Worm (Caenorhabditis elegans) whole organism, early embryonic: ENCODE data around the gene Y50E8A.5.

Source experiments
- B0310.2 ChIP-seq: sonication (generic microtip); optimal IDR thresholded peaks from 2 replicates; lab custom pipeline; 2016; ENCODE audit warnings: mild to moderate bottlenecking, missing genetic modification characterization, missing compliant biosample characterization
- F13C5.2 ChIP-seq: sonication (generic microtip); optimal IDR thresholded peaks from 2 replicates; lab custom pipeline; 2017; ENCODE audit warnings: mild to moderate bottlenecking, missing genetic modification characterization, inconsistent platforms, missing compliant biosample characterization
- aly-1 ChIP-seq: sonication (generic microtip); optimal IDR thresholded peaks from 2 replicates; lab custom pipeline; 2016; ENCODE audit warnings: missing genetic modification characterization, missing compliant biosample characterization
- ama-1 ChIP-seq: fragments of 150-350 bp; optimal IDR thresholded peaks from 2 replicates; lab custom pipeline; 2014
- ceh-13 ChIP-seq: fragments of 200-800 bp; sonication (Bioruptor generic); optimal IDR thresholded peaks from 2 replicates; lab custom pipeline; 2018; ENCODE audit warnings: mild to moderate bottlenecking, missing genetic modification characterization, missing compliant biosample characterization
- ceh-36 ChIP-seq: sonication (generic microtip); optimal IDR thresholded peaks from 2 replicates; lab custom pipeline; 2016; ENCODE audit warnings: missing genetic modification characterization, inconsistent platforms, missing compliant biosample characterization
- ets-7 ChIP-seq: sonication (generic microtip); optimal IDR thresholded peaks from 2 replicates; lab custom pipeline; 2016; ENCODE audit warnings: missing genotype, missing genetic modification characterization, missing compliant biosample characterization
- flt-1 ChIP-seq: fragments of 200-800 bp; sonication (Bioruptor generic); IDR thresholded peaks from 2 replicates; pipeline ENCODE4 v1.3.6; 2022; ENCODE audit warnings: missing genetic modification characterization, missing compliant biosample characterization
- hmbx-1 ChIP-seq: sonication (generic microtip); optimal IDR thresholded peaks from 2 replicates; lab custom pipeline; 2016; ENCODE audit warnings: mild to moderate bottlenecking, missing genetic modification characterization, missing compliant biosample characterization
- hmg-4 ChIP-seq: fragments of 200-800 bp; sonication (Bioruptor generic); optimal IDR thresholded peaks from 2 replicates; lab custom pipeline; 2018; ENCODE audit warnings: mild to moderate bottlenecking, missing genetic modification characterization, missing compliant biosample characterization
- hnd-1 ChIP-seq: sonication (generic microtip); optimal IDR thresholded peaks from 2 replicates; lab custom pipeline; 2016; ENCODE audit warnings: missing genetic modification characterization, missing compliant biosample characterization
- pes-1 ChIP-seq: fragments of 200-800 bp; sonication (Bioruptor generic); IDR thresholded peaks from 2 replicates; pipeline ENCODE4 v1.3.6; 2022; ENCODE audit warnings: missing genetic modification reagents, missing genetic modification characterization, missing compliant biosample characterization
- scrt-1 ChIP-seq: fragments of 200-800 bp; sonication (Bioruptor generic); IDR thresholded peaks from 2 replicates; pipeline ENCODE4 v1.3.6; 2022; ENCODE audit warnings: missing genetic modification characterization, missing compliant biosample characterization
- sea-1 ChIP-seq: fragments of 200-800 bp; sonication (Bioruptor generic); conservative IDR thresholded peaks from 2 replicates; pipeline ENCODE4 v1.3.6; 2022; ENCODE audit warnings: missing genetic modification characterization, missing compliant biosample characterization
- tbx-11 ChIP-seq: fragments of 200-800 bp; sonication (Bioruptor generic); IDR thresholded peaks from 2 replicates; pipeline ENCODE4 v1.3.6; 2022; ENCODE audit warnings: missing genetic modification characterization, missing compliant biosample characterization
- tbx-37 ChIP-seq: fragments of 200-800 bp; sonication (Bioruptor generic); conservative IDR thresholded peaks from 2 replicates; pipeline ENCODE4 v1.3.6; 2022; ENCODE audit warnings: missing genetic modification reagents, missing genetic modification characterization, missing compliant biosample characterization
- tra-4 ChIP-seq: sonication (generic microtip); optimal IDR thresholded peaks from 2 replicates; lab custom pipeline; 2017; ENCODE audit warnings: missing genetic modification characterization, missing compliant biosample characterization

The Y50E8A.5 gene

ce11 chrV:14726596-14726995 lies 10.2 kb downstream of the Y50E8A.5 start, which contains the start of gene Y50E8A.1:
TSS of gene Y50E8A.1 (plus strand) at chrV:14726896.
- TF ChIP-seq hmg-4 (GFP tag; lab: Kevin White, UChicago) = no peak
- no peak for TF ChIP-seq flt-1
- TF ChIP-seq scrt-1 (GFP tag; lab: Robert Waterston, UW) = no peak
- TF ChIP-seq sea-1 (GFP tag; lab: Robert Waterston, UW) = no peak
- no peak for TF ChIP-seq tbx-11 (GFP tag; lab: Robert Waterston, UW)
- TF ChIP-seq B0310.2 = no peak
- TF ChIP-seq ceh-36 (tag; lab: Kevin White, UChicago) = no peak
- no peak for TF ChIP-seq ceh-13 (GFP tag; lab: Kevin White, UChicago)
- no peak for TF ChIP-seq F13C5.2
- TF ChIP-seq tra-4 (tag; lab: Kevin White, UChicago) = no peak
- no peak for TF ChIP-seq hmbx-1
- TF ChIP-seq ama-1 (lab: Kevin White, UChicago) = no peak
- no peak for TF ChIP-seq pes-1
- TF ChIP-seq tbx-37 = no peak
- no peak for TF ChIP-seq ets-7 (tag; lab: Kevin White, UChicago)
- TF ChIP-seq aly-1 (tag; lab: Kevin White, UChicago) = no peak

- TF ChIP-seq F13C5.2 = no peak
- TF ChIP-seq ceh-13 (GFP tag; lab: Kevin White, UChicago) = no peak
- TF ChIP-seq sea-1 (GFP tag; lab: Robert Waterston, UW) = no peak
- no peak for TF ChIP-seq ceh-36 (tag; lab: Kevin White, UChicago)
- TF ChIP-seq tra-4 (tag; lab: Kevin White, UChicago) = no peak
- TF ChIP-seq ets-7 (tag; lab: Kevin White, UChicago) = no peak
- no peak for TF ChIP-seq aly-1 (tag; lab: Kevin White, UChicago)
- TF ChIP-seq pes-1 = no peak
These were observed 11.3 kb downstream of the Y50E8A.5 start for ce11 chrV:14725409-14725808.

ce11 chrV:14723020-14723419 lies 13.7 kb downstream of the Y50E8A.5 start, which contains the start of gene R08A2.7:
TSS of gene R08A2.7 (plus strand) at chrV:14723320.
- TF ChIP-seq tra-4 (tag; lab: Kevin White, UChicago) (no peak), aly-1 (tag; lab: Kevin White, UChicago) (no peak), hnd-1 (tag; lab: Kevin White, UChicago) (no peak), hmg-4 (GFP tag; lab: Kevin White, UChicago) (no peak), tbx-11 (GFP tag; lab: Robert Waterston, UW) (no peak), pes-1 (no peak), scrt-1 (GFP tag; lab: Robert Waterston, UW) (no peak), ets-7 (tag; lab: Kevin White, UChicago) (no peak), tbx-37 (no peak), ceh-13 (GFP tag; lab: Kevin White, UChicago) (no peak), ama-1 (lab: Kevin White, UChicago) (no peak)

ce11 chrV:14719491-14719890 lies 17.3 kb downstream of the Y50E8A.5 start, which contains the start of gene R08A2.1:
TSS of gene R08A2.1 (minus strand) at chrV:14719591.
- no peak for TF ChIP-seq flt-1
- no peak for TF ChIP-seq tra-4 (tag; lab: Kevin White, UChicago)
- no peak for TF ChIP-seq hnd-1 (tag; lab: Kevin White, UChicago)
- TF ChIP-seq F13C5.2 = no peak
- TF ChIP-seq sea-1 (GFP tag; lab: Robert Waterston, UW) = no peak
- TF ChIP-seq scrt-1 (GFP tag; lab: Robert Waterston, UW) = no peak
- TF ChIP-seq hmbx-1 = no peak
- TF ChIP-seq ama-1 (lab: Kevin White, UChicago) = no peak
- no peak for TF ChIP-seq ceh-36 (tag; lab: Kevin White, UChicago)
- no peak for TF ChIP-seq B0310.2
- no peak for TF ChIP-seq tbx-11 (GFP tag; lab: Robert Waterston, UW)
- no peak for TF ChIP-seq hmg-4 (GFP tag; lab: Kevin White, UChicago)
- TF ChIP-seq ets-7 (tag; lab: Kevin White, UChicago) = no peak
- TF ChIP-seq tbx-37 = no peak
- no peak for TF ChIP-seq pes-1
- no peak for TF ChIP-seq ceh-13 (GFP tag; lab: Kevin White, UChicago)

ce11 chrV:14716114-14716513 lies 20.6 kb downstream of the Y50E8A.5 start, which contains the start of gene fbxa-147:
TSS of gene fbxa-147 (plus strand) at chrV:14716499.
- TF ChIP-seq hnd-1 (tag; lab: Kevin White, UChicago) = no peak
- TF ChIP-seq tbx-11 (GFP tag; lab: Robert Waterston, UW) = no peak
- no peak for TF ChIP-seq aly-1 (tag; lab: Kevin White, UChicago)
- TF ChIP-seq flt-1 = no peak
- no peak for TF ChIP-seq sea-1 (GFP tag; lab: Robert Waterston, UW)
- no peak for TF ChIP-seq tbx-37
- no peak for TF ChIP-seq ets-7 (tag; lab: Kevin White, UChicago)
- TF ChIP-seq ceh-13 (GFP tag; lab: Kevin White, UChicago) = no peak
- TF ChIP-seq ama-1 (lab: Kevin White, UChicago) = no peak
- TF ChIP-seq tra-4 (tag; lab: Kevin White, UChicago) = no peak
- TF ChIP-seq B0310.2 = no peak
- TF ChIP-seq F13C5.2 = no peak
- TF ChIP-seq hmbx-1 = no peak
- TF ChIP-seq ceh-36 (tag; lab: Kevin White, UChicago) = no peak
- TF ChIP-seq hmg-4 (GFP tag; lab: Kevin White, UChicago) = no peak
- TF ChIP-seq scrt-1 (GFP tag; lab: Robert Waterston, UW) = no peak
- no peak for TF ChIP-seq pes-1

ce11 chrV:14715608-14716007 lies 21.1 kb downstream of the Y50E8A.5 start, which contains the start of gene R08A2.2:
TSS of gene R08A2.2 (minus strand) at chrV:14715708.
- TF ChIP-seq hnd-1 (tag; lab: Kevin White, UChicago) (no peak), hmg-4 (GFP tag; lab: Kevin White, UChicago) (no peak), tbx-11 (GFP tag; lab: Robert Waterston, UW) (no peak), tbx-37 (no peak), sea-1 (GFP tag; lab: Robert Waterston, UW) (no peak), F13C5.2 (no peak)

- no peak for TF ChIP-seq tbx-37
- no peak for TF ChIP-seq tra-4 (tag; lab: Kevin White, UChicago)
- TF ChIP-seq hmg-4 (GFP tag; lab: Kevin White, UChicago) = no peak
- TF ChIP-seq scrt-1 (GFP tag; lab: Robert Waterston, UW) = no peak
- TF ChIP-seq F13C5.2 = no peak
- TF ChIP-seq B0310.2 = no peak
- TF ChIP-seq tbx-11 (GFP tag; lab: Robert Waterston, UW) = no peak
- no peak for TF ChIP-seq ceh-36 (tag; lab: Kevin White, UChicago)
- no peak for TF ChIP-seq hmbx-1
- TF ChIP-seq ama-1 (lab: Kevin White, UChicago) = no peak
- no peak for TF ChIP-seq ceh-13 (GFP tag; lab: Kevin White, UChicago)
These were observed 24.4 kb downstream of the Y50E8A.5 start, which contains the start of gene R08A2.5 for ce11 chrV:14712316-14712715. TSS of gene R08A2.5 (plus strand) at chrV:14712616.
